Worm (Caenorhabditis elegans) whole organism, L4 larva: ENCODE data around the gene eelo-2.

Experiments used
- Y105C5A.15 ChIP-seq: fragments of 200-800 bp; sonication (Bioruptor generic); IDR thresholded peaks from 2 replicates; pipeline ENCODE4 v1.3.6; 2022; ENCODE audit warnings: missing genetic modification characterization, missing compliant biosample characterization
- Y48G9A.11 ChIP-seq: fragments of 200-800 bp; sonication (Bioruptor generic); IDR thresholded peaks from 2 replicates; pipeline ENCODE4 v1.3.6; 2022; ENCODE audit warnings: missing genetic modification reagents, missing genetic modification characterization, missing compliant biosample characterization
- Y75B8A.6 ChIP-seq: fragments of 200-800 bp; sonication (Bioruptor generic); IDR thresholded peaks from 2 replicates; pipeline ENCODE4 v1.3.6; 2022; ENCODE audit warnings: missing genetic modification reagents, missing genetic modification characterization, missing compliant biosample characterization
- aha-1 ChIP-seq: fragments of 150-350 bp; peaks from one replicate; lab custom pipeline; 2014; ENCODE audit warnings: missing biosample characterization, missing genetic modification characterization
- aly-2 ChIP-seq: sonication (generic microtip); optimal IDR thresholded peaks from 2 replicates; lab custom pipeline; 2018; ENCODE audit warnings: missing biosample characterization, missing genetic modification characterization
- arid-1 ChIP-seq: fragments of 200-800 bp; sonication (Bioruptor generic); conservative IDR thresholded peaks from 2 replicates; pipeline ENCODE4 v1.3.6; 2022; ENCODE audit warnings: missing genetic modification reagents, missing genetic modification characterization, missing compliant biosample characterization
- ceh-32 ChIP-seq: sonication (generic microtip); optimal IDR thresholded peaks from 2 replicates; lab custom pipeline; 2016; ENCODE audit warnings: mild to moderate bottlenecking, missing genetic modification characterization, missing compliant biosample characterization; ENCODE audit not compliant: poor library complexity
- ces-1 ChIP-seq: fragments of 150-350 bp; sonication (generic microtip); optimal IDR thresholded peaks from 4 replicates; lab custom pipeline; 2014; ENCODE audit warnings: missing biosample characterization, missing genetic modification reagents, missing genetic modification characterization
- daf-16 ChIP-seq, 3 experiments: sonication (generic microtip); optimal IDR thresholded peaks; 2 replicates each; lab custom pipeline; 2016 to 2017; ENCODE audit warnings: missing genetic modification characterization in 3 of 3, missing genetic modification reagents in 3 of 3, mild to moderate bottlenecking in 2 of 3, missing compliant biosample characterization in 2 of 3, missing biosample characterization in 1 of 3, moderate library complexity in 1 of 3
- daf-8 ChIP-seq: fragments of 200-800 bp; sonication (Bioruptor generic); IDR thresholded peaks from 2 replicates; pipeline ENCODE4 v1.3.6; 2022; ENCODE audit warnings: missing genetic modification characterization, missing compliant biosample characterization
- dmd-6 ChIP-seq: fragments of 200-800 bp; sonication (Bioruptor generic); IDR thresholded peaks from 2 replicates; pipeline ENCODE4 v1.3.6; 2022; ENCODE audit warnings: missing genetic modification reagents, missing genetic modification characterization, missing compliant biosample characterization
- dpl-1 ChIP-seq: fragments of 150-350 bp; optimal IDR thresholded peaks from 2 replicates; lab custom pipeline; 2014; ENCODE audit warnings: missing biosample characterization, missing genetic modification reagents, missing genetic modification characterization
- duxl-1 ChIP-seq: sonication (generic microtip); optimal IDR thresholded peaks from 2 replicates; lab custom pipeline; 2016; ENCODE audit warnings: mild to moderate bottlenecking, missing genetic modification characterization, moderate library complexity, missing compliant biosample characterization; ENCODE audit not compliant: poor library complexity
- dve-1 ChIP-seq: sonication (generic microtip); optimal IDR thresholded peaks from 2 replicates; lab custom pipeline; 2017; ENCODE audit warnings: antibody characterized with exemption, mild to moderate bottlenecking, missing genetic modification characterization, missing compliant biosample characterization; ENCODE audit not compliant: insufficient read depth
- fos-1 ChIP-seq: fragments of 150-350 bp; optimal IDR thresholded peaks from 2 replicates; lab custom pipeline; 2014; ENCODE audit warnings: missing biosample characterization, missing genetic modification characterization
- hlh-11 ChIP-seq: fragments of 200-800 bp; sonication (Bioruptor generic); optimal IDR thresholded peaks from 2 replicates; lab custom pipeline; 2018; ENCODE audit warnings: mild to moderate bottlenecking, missing genetic modification characterization, missing compliant biosample characterization
- hlh-30 ChIP-seq: sonication (generic microtip); optimal IDR thresholded peaks from 2 replicates; lab custom pipeline; 2017; ENCODE audit warnings: antibody characterized with exemption, mild to moderate bottlenecking, missing genetic modification characterization, missing compliant biosample characterization; ENCODE audit not compliant: insufficient read depth
- jun-1 ChIP-seq: fragments of 150-350 bp; optimal IDR thresholded peaks from 2 replicates; lab custom pipeline; 2014; ENCODE audit warnings: missing biosample characterization, missing genetic modification reagents, missing genetic modification characterization
- lin-1 ChIP-seq: fragments of 200-800 bp; sonication (Bioruptor generic); IDR thresholded peaks from 2 replicates; pipeline ENCODE4 v1.3.6; 2022; ENCODE audit warnings: missing genetic modification reagents, missing genetic modification characterization, missing compliant biosample characterization
- lin-15B ChIP-seq: fragments of 150-350 bp; sonication (generic microtip); optimal IDR thresholded peaks from 3 replicates; lab custom pipeline; 2014; ENCODE audit warnings: missing biosample characterization, missing genetic modification characterization
- lin-39 ChIP-seq: fragments of 150-350 bp; optimal IDR thresholded peaks from 2 replicates; lab custom pipeline; 2014; ENCODE audit warnings: missing biosample characterization, missing genetic modification reagents, missing genetic modification characterization
- madf-5 ChIP-seq, 2 experiments: fragments of 200-800 bp; sonication (Bioruptor generic); IDR thresholded peaks; 2 replicates each; pipeline ENCODE4 v1.3.6; 2022; ENCODE audit warnings: missing compliant biosample characterization in 2 of 2, missing genetic modification characterization in 2 of 2
- madf-9 ChIP-seq: fragments of 200-800 bp; sonication (Bioruptor generic); conservative IDR thresholded peaks from 2 replicates; pipeline ENCODE4 v1.3.6; 2022; ENCODE audit warnings: missing genetic modification reagents, missing genetic modification characterization, missing compliant biosample characterization
- mdl-1 ChIP-seq, 2 experiments: fragments of 150-350 bp in 1 of 2; sonication (generic microtip) in 1 of 2; optimal IDR thresholded peaks; 2 replicates each; lab custom pipeline; 2014 to 2017; ENCODE audit warnings: missing biosample characterization in 2 of 2, missing genetic modification characterization in 2 of 2
- mdt-29 ChIP-seq: fragments of 200-800 bp; sonication (Bioruptor generic); IDR thresholded peaks from 2 replicates; pipeline ENCODE4 v1.3.6; 2022; ENCODE audit warnings: missing genetic modification reagents, missing genetic modification characterization, missing compliant biosample characterization
- mep-1 ChIP-seq: fragments of 150-350 bp; sonication (generic microtip); optimal IDR thresholded peaks from 3 replicates; lab custom pipeline; 2014; ENCODE audit warnings: missing biosample characterization, missing genetic modification characterization
- mxl-2 ChIP-seq: fragments of 200-800 bp; sonication (Bioruptor generic); conservative IDR thresholded peaks from 2 replicates; pipeline ENCODE4 v1.3.6; 2022; ENCODE audit warnings: missing genetic modification reagents, missing genetic modification characterization, missing compliant biosample characterization
- mxl-3 ChIP-seq: fragments of 200-800 bp; sonication (Bioruptor generic); optimal IDR thresholded peaks from 2 replicates; lab custom pipeline; 2018; ENCODE audit warnings: mild to moderate bottlenecking, missing genetic modification characterization, missing compliant biosample characterization
- nhr-28 ChIP-seq: fragments of 150-350 bp; optimal IDR thresholded peaks from 2 replicates; lab custom pipeline; 2014; ENCODE audit warnings: missing biosample characterization, missing genetic modification characterization
- nhr-41 ChIP-seq: fragments of 200-800 bp; sonication (Bioruptor generic); IDR thresholded peaks from 2 replicates; pipeline ENCODE4 v1.3.6; 2022; ENCODE audit warnings: missing genetic modification reagents, missing genetic modification characterization, missing compliant biosample characterization
- nhr-48 ChIP-seq: sonication (generic microtip); optimal IDR thresholded peaks from 2 replicates; lab custom pipeline; 2016; ENCODE audit warnings: mild to moderate bottlenecking, missing genetic modification characterization, missing compliant biosample characterization
- nhr-77 ChIP-seq: fragments of 150-350 bp; optimal IDR thresholded peaks from 2 replicates; lab custom pipeline; 2014; ENCODE audit warnings: missing biosample characterization, missing genetic modification characterization
- pqm-1 ChIP-seq: sonication (generic microtip); optimal IDR thresholded peaks from 2 replicates; lab custom pipeline; 2017; ENCODE audit warnings: missing biosample characterization, missing genetic modification characterization
- saeg-2 ChIP-seq: fragments of 200-800 bp; sonication (Bioruptor generic); IDR thresholded peaks from 2 replicates; pipeline ENCODE4 v1.3.6; 2022; ENCODE audit warnings: missing genetic modification reagents, missing genetic modification characterization, missing compliant biosample characterization
- set-16 ChIP-seq: fragments of 200-800 bp; sonication (Bioruptor generic); IDR thresholded peaks from 2 replicates; pipeline ENCODE4 v1.3.6; 2022; ENCODE audit warnings: missing genetic modification reagents, missing genetic modification characterization, missing compliant biosample characterization
- snpc-4 ChIP-seq: fragments of 150-350 bp; optimal IDR thresholded peaks from 2 replicates; lab custom pipeline; 2014; ENCODE audit warnings: missing biosample characterization, missing genetic modification characterization
- tra-1 ChIP-seq: fragments of 200-800 bp; sonication (Bioruptor generic); IDR thresholded peaks from 2 replicates; pipeline ENCODE4 v1.3.6; 2022; ENCODE audit warnings: missing genetic modification reagents, missing genetic modification characterization, missing compliant biosample characterization
- unc-62 ChIP-seq, 3 experiments: fragments of 150-350 bp in 1 of 3; sonication (generic microtip); optimal IDR thresholded peaks in 2 of 3; peaks in 1 of 3; 1 replicate in 1 of 3; 2 replicates in 2 of 3; lab custom pipeline; 2014 to 2017; ENCODE audit warnings: missing biosample characterization in 3 of 3, missing genetic modification characterization in 3 of 3, missing genetic modification reagents in 3 of 3, missing genotype in 1 of 3
- zag-1 ChIP-seq: fragments of 150-350 bp; optimal IDR thresholded peaks from 2 replicates; lab custom pipeline; 2014; ENCODE audit warnings: missing biosample characterization, missing genetic modification characterization
- zip-2 ChIP-seq: fragments of 150-350 bp; optimal IDR thresholded peaks from 2 replicates; lab custom pipeline; 2014; ENCODE audit warnings: missing biosample characterization, missing genetic modification characterization
- ztf-7 ChIP-seq: fragments of 150-350 bp; optimal IDR thresholded peaks from 2 replicates; lab custom pipeline; 2014; ENCODE audit warnings: missing biosample characterization, missing genetic modification characterization

eelo-2 gene

ce11 chrIV:17238951-17239350, 11.0 kb upstream of the eelo-2 start:
- no peak for TF ChIP-seq pqm-1 (tag; lab: Kevin White, UChicago)
- no peak for TF ChIP-seq snpc-4 (tag; lab: Kevin White, UChicago)
- no peak for TF ChIP-seq ceh-32 (tag; lab: Kevin White, UChicago)
- TF ChIP-seq nhr-77 (tag; lab: Kevin White, UChicago): no peak
- TF ChIP-seq mxl-3 (GFP tag; lab: Kevin White, UChicago): no peak
- peak; percentile 17 for TF ChIP-seq ces-1
- no peak for TF ChIP-seq duxl-1
- TF ChIP-seq, all 104 proteins: peak for 1

ce11 chrIV:17245200-17245599, 4.7 kb upstream of the eelo-2 start, which contains the start of gene ZK550.2:
ZK550.2 (plus strand) TSS chrIV:17245584.
- no peak for TF ChIP-seq madf-9 (GFP tag; lab: Robert Waterston, UW)
- peak; percentile 92 for TF ChIP-seq nhr-77 (tag; lab: Kevin White, UChicago)
- TF ChIP-seq saeg-2: 0 out of 2 replicates have a peak, but pooled peaks have one; percentile 35
- TF ChIP-seq ztf-7 (tag; lab: Kevin White, UChicago): no peak
- peak; percentile 68 for TF ChIP-seq fos-1 (tag; lab: Kevin White, UChicago)
- TF ChIP-seq Y105C5A.15 (GFP tag; lab: Robert Waterston, UW): no peak
- TF ChIP-seq set-16 (GFP tag; lab: Robert Waterston, UW): no peak
- TF ChIP-seq dve-1 (tag; lab: Kevin White, UChicago): peak; percentile 90
- no peak for TF ChIP-seq dpl-1 (GFP tag; lab: Kevin White, UChicago)
- peak; percentile 89 for TF ChIP-seq nhr-28
- TF ChIP-seq mdl-1 (tag; optimal IDR thresholded peaks at IDR 0.05; lab: Kevin White, UChicago): peak in 1 of 2 experiments; percentile 33
- TF ChIP-seq pqm-1 (tag; lab: Kevin White, UChicago): peak; percentile 100
- TF ChIP-seq mxl-2 (GFP tag; lab: Robert Waterston, UW): no peak
- peak; percentile 96 for TF ChIP-seq lin-1 (GFP tag; lab: Robert Waterston, UW)
- TF ChIP-seq hlh-11: peak; percentile 95
- peak; percentile 46 for TF ChIP-seq mep-1 (tag; lab: Kevin White, UChicago)
- TF ChIP-seq mdt-29 (GFP tag; lab: Robert Waterston, UW): 0 out of 2 replicates have a peak, but pooled peaks have one; percentile 10
- TF ChIP-seq jun-1 (tag; lab: Kevin White, UChicago): peak; percentile 51
- TF ChIP-seq nhr-48 (tag; lab: Kevin White, UChicago): peak; percentile 96
- no peak for TF ChIP-seq lin-15B (tag; lab: Kevin White, UChicago)
- TF ChIP-seq mxl-3 (GFP tag; lab: Kevin White, UChicago): peak; percentile 60
- peak; percentile 87 for TF ChIP-seq tra-1
- TF ChIP-seq daf-16 (GFP tag; optimal IDR thresholded peaks at IDR 0.05; lab: Kevin White, UChicago): peak in 1 of 2 experiments; percentile 32
- TF ChIP-seq daf-16 (tag; optimal IDR thresholded peaks at IDR 0.05; lab: Kevin White, UChicago): peak; percentile 95
- TF ChIP-seq daf-8: no peak
- peak; percentile 56; the same call in 1 of the 2 replicates for TF ChIP-seq arid-1 (GFP tag; lab: Robert Waterston, UW)
- no peak for TF ChIP-seq madf-5 (GFP tag; IDR thresholded peaks at IDR 0.05; lab: Robert Waterston, UW)
- peak; percentile 84 for TF ChIP-seq nhr-41 (GFP tag; lab: Robert Waterston, UW)
- TF ChIP-seq zip-2 (tag; lab: Kevin White, UChicago): peak; percentile 10
- peak in 1 of 2 experiments; percentile 63 for TF ChIP-seq unc-62 (GFP tag; optimal IDR thresholded peaks at IDR 0.05 in 1 of 2; lab: Kevin White, UChicago)
- no peak for TF ChIP-seq unc-62 (tag; optimal IDR thresholded peaks at IDR 0.05; lab: Kevin White, UChicago)
- peak; percentile 98 for TF ChIP-seq dmd-6 (GFP tag; lab: Robert Waterston, UW)
- peak; percentile 74 for TF ChIP-seq hlh-30 (tag; lab: Kevin White, UChicago)

- TF ChIP-seq Y48G9A.11: no peak
- TF ChIP-seq ztf-7 (tag; lab: Kevin White, UChicago): no peak
- no peak for TF ChIP-seq madf-5 (GFP tag; IDR thresholded peaks at IDR 0.05; lab: Robert Waterston, UW)
- TF ChIP-seq daf-16 (GFP tag; optimal IDR thresholded peaks at IDR 0.05; lab: Kevin White, UChicago): no peak
- no peak for TF ChIP-seq daf-16 (tag; optimal IDR thresholded peaks at IDR 0.05; lab: Kevin White, UChicago)
- peak; percentile 95 for TF ChIP-seq aha-1
- TF ChIP-seq unc-62 (GFP tag; optimal IDR thresholded peaks at IDR 0.05 in 1 of 2; lab: Kevin White, UChicago): peak in 1 of 2 experiments; percentile 46
- no peak for TF ChIP-seq unc-62 (tag; optimal IDR thresholded peaks at IDR 0.05; lab: Kevin White, UChicago)
- TF ChIP-seq Y75B8A.6 (GFP tag; lab: Robert Waterston, UW): no peak
- no peak for TF ChIP-seq lin-39
- TF ChIP-seq aly-2 (tag; lab: Kevin White, UChicago): no peak
- no peak for TF ChIP-seq zag-1 (tag; lab: Kevin White, UChicago)
Observed at ce11 chrIV:17247184-17247583, 2.7 kb upstream of the eelo-2 start.
